Fruit fly (Drosophila melanogaster): ENCODE measurements around the gene SsRbeta.

SsRbeta gene

DNA sequence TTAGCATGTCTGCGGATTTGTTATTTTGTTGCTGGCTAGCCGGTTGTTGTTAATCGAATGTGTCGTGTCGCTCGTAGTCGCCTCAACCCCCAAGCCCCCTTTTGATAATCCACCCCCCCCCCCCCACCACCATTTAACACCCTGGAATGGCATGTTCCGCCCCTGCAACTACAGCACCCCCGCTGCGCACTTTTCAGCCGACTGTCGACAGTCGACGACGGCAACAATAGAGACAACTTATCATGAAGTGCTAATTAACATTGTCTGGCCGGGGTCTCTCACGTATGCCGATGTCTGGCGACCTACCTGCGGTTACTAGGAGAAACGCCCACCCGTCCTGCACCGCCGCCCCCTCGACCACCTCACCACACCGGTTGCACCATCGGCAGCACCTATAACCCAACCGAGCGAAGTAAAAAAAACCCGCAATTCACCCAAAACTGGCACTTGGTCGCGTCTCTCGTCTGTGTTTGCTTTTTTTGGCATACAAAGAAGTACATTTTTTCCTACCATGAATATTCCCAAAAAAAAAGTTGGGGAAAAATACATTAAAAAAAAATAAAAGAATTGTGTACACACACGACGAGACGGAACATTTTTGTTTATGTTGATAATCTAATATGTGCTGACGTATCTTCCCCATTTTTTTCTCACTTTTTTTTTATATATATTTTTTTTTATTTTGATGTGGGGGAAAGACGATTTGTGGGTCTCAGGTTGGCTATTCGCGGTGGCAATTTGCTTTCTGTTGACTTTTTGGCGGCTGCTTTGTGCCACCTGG, 37.0 kb downstream of the SsRbeta start:
- TF ChIP-seq Dll (optimal IDR thresholded peaks at IDR 0.05), result no peak
- no peak for TF ChIP-seq usp (GFP tag; optimal IDR thresholded peaks at IDR 0.05)
- TF ChIP-seq psq (optimal IDR thresholded peaks at IDR 0.05), result no peak
- TF ChIP-seq CG8478 (optimal IDR thresholded peaks at IDR 0.05), result no peak
- no peak for TF ChIP-seq pan (optimal IDR thresholded peaks at IDR 0.05)
- TF ChIP-seq EcR (GFP tag; optimal IDR thresholded peaks at IDR 0.05), result no peak

DNA sequence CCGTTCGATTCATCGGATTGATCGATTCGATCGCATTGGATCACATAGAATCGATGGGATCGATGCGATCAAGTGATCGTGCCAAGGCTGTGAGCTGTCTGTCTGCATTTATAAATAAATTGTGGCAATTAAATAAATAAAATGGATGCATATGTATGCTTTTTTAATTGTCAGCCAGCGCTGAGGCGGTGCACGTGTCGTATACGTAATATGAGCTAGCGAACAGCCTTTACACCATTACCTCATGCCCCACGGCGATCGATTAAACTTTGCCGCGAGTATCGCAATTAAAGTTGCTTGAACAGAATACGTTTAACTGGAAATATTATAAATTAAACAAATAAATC, 37.6 kb downstream of the SsRbeta start:
- TF ChIP-seq EcR (GFP tag; optimal IDR thresholded peaks at IDR 0.05), result no peak
- no peak for TF ChIP-seq CG8478 (optimal IDR thresholded peaks at IDR 0.05)
- no peak for TF ChIP-seq Dll (optimal IDR thresholded peaks at IDR 0.05)
- no peak for TF ChIP-seq usp (GFP tag; optimal IDR thresholded peaks at IDR 0.05)
- no peak for TF ChIP-seq psq (optimal IDR thresholded peaks at IDR 0.05)
- no peak for TF ChIP-seq pan (optimal IDR thresholded peaks at IDR 0.05)

- TF ChIP-seq Dll (optimal IDR thresholded peaks at IDR 0.05), result no peak
Observed at dm6 chr3L:16167723-16168386, 38.4 kb downstream of the SsRbeta start.

DNA sequence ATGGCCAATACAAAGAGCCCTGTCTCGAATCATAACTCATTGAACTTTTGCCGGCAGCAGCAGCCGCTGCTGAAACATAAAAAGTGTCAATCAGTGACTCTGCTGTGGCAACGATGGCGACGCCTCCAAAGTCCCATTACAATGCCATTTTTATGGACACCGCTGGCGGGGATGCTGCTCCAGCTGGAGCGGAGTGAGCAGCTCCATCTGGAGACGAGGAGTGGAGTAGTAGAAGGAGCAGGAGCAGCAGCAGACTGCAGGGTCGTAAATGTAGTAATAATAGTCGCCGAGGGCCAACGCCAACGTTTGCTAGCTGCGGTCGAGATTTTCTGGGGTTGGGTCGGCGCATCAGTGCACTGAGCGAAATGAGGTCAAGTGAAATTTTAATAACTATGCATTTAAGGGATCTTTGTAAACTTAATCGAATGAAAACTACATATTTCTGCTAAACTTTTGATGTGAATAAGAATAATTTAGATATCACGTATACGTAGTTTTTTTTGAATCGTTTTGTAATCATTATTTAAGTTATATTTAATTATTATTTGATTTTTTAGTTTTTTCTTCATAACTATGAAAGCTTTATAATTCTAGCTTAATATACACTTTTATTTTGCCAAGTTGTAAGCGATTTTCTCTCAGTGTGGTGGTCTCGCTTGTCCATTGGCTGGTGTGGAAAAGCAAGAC, 39.2 kb downstream of the SsRbeta start:
- TF ChIP-seq EcR (GFP tag; optimal IDR thresholded peaks at IDR 0.05), result no peak
- TF ChIP-seq psq (optimal IDR thresholded peaks at IDR 0.05), result no peak
- TF ChIP-seq CG8478 (optimal IDR thresholded peaks at IDR 0.05), result no peak

dm6 chr3L:16170006-16170405, 40.6 kb downstream of the SsRbeta start, which contains the start of gene CG33796:
TSS of gene CG33796 (minus strand) at chr3L:16170106.
- no peak for TF ChIP-seq Dll (optimal IDR thresholded peaks at IDR 0.05)
- TF ChIP-seq CG8478 (optimal IDR thresholded peaks at IDR 0.05), result no peak
- TF ChIP-seq usp (GFP tag; optimal IDR thresholded peaks at IDR 0.05), result no peak
- TF ChIP-seq psq (optimal IDR thresholded peaks at IDR 0.05), result no peak
- TF ChIP-seq pan (optimal IDR thresholded peaks at IDR 0.05), result no peak
- TF ChIP-seq EcR (GFP tag; optimal IDR thresholded peaks at IDR 0.05), result no peak

DNA sequence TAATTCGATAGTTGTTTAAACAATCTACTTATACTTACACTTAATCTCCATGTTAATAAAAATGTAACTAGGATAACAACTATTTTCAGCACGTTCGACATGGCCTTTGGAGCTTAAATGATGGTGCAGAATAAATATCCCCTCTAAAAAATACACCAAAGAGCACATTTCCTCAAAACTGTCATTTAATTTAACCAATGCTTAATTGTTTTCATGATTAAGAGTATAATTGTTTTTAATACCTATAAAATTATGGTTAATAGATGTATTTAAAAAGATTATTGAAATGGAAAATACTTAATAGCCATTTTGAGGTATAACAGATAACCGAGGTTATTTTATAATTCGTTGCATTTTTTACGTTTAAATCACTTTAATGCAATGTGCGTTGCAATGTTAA, 41.9 kb downstream of the SsRbeta start, which contains the start of gene CG33795:
CG33795 (minus strand) TSS at position 101 of the 400 bp plus-strand sequence.
- TF ChIP-seq psq (optimal IDR thresholded peaks at IDR 0.05) (no peak), EcR (GFP tag; optimal IDR thresholded peaks at IDR 0.05) (no peak), Dll (optimal IDR thresholded peaks at IDR 0.05) (no peak), usp (GFP tag; optimal IDR thresholded peaks at IDR 0.05) (no peak), pan (optimal IDR thresholded peaks at IDR 0.05) (no peak), CG8478 (optimal IDR thresholded peaks at IDR 0.05) (no peak)

DNA sequence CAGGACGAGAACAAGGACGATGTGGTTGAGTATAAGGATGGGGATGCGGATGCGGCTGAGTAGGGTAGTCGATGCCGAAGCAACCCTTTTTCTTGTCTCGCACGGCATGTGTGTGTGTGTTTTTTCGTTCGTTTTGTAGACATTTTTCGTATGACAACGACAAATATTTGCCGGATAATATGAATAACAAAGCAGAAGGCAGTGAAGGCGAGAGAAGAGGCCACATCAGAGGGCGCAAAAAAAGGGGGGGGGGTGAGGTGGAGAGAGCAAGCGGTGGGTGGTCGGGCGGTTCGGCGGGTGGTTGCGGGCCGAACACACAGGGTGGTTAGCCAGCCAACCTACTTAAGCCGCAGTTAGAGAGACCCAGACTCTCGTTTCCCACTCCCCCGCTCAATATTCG, 43.0 kb downstream of the SsRbeta start:
- no peak for TF ChIP-seq EcR (GFP tag; optimal IDR thresholded peaks at IDR 0.05)
- no peak for TF ChIP-seq CG8478 (optimal IDR thresholded peaks at IDR 0.05)
- no peak for TF ChIP-seq Dll (optimal IDR thresholded peaks at IDR 0.05)
- TF ChIP-seq usp (GFP tag; optimal IDR thresholded peaks at IDR 0.05), result no peak
- TF ChIP-seq pan (optimal IDR thresholded peaks at IDR 0.05), result no peak
- TF ChIP-seq psq (optimal IDR thresholded peaks at IDR 0.05), result no peak

dm6 chr3L:16172809-16173276, 43.4 kb downstream of the SsRbeta start:
- TF ChIP-seq Dll (optimal IDR thresholded peaks at IDR 0.05) (no peak), EcR (GFP tag; optimal IDR thresholded peaks at IDR 0.05) (no peak), CG8478 (optimal IDR thresholded peaks at IDR 0.05) (no peak)

DNA sequence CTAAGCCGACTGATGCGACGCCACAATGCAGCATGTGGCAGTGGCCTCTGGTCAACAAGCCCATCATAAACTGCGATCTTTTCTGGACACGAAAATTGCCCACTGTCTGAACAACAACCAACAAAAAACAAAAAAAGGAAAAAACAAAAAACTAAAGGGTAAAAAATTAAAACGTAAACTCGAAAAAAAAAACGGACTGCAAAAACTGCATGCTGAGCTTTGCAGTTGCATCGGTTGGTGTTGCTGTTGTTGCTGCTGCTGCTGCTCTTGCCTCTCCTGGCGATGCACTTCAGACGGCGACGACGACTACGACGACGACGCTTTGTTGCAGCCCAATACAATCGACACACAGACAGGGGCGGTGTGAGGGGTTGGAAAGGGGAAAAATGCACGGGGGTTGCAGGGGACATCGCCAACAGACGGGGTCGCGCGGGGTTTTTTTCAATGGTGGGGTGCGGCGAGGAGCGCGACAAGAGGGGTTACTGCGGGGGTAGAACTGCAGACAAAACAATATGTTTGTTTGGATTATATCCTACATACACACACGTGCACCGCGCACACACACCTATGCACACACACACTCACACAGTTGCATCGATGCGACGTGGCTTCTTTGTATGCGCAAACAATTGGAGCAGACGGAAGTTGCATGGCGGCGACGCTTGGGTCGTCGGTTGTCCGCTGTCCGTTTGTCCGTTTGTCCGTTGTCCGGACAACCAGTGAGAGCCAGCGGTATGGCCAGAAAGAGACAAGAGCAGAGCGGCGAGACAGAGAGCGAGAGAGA, 44.6 kb downstream of the SsRbeta start:
- no peak for TF ChIP-seq usp (GFP tag; optimal IDR thresholded peaks at IDR 0.05)
- TF ChIP-seq Dll (optimal IDR thresholded peaks at IDR 0.05), result peak; percentile 20
- no peak for TF ChIP-seq CG8478 (optimal IDR thresholded peaks at IDR 0.05)
- TF ChIP-seq pan (optimal IDR thresholded peaks at IDR 0.05), result no peak
- TF ChIP-seq psq (optimal IDR thresholded peaks at IDR 0.05), result no peak
- no peak for TF ChIP-seq EcR (GFP tag; optimal IDR thresholded peaks at IDR 0.05)

DNA sequence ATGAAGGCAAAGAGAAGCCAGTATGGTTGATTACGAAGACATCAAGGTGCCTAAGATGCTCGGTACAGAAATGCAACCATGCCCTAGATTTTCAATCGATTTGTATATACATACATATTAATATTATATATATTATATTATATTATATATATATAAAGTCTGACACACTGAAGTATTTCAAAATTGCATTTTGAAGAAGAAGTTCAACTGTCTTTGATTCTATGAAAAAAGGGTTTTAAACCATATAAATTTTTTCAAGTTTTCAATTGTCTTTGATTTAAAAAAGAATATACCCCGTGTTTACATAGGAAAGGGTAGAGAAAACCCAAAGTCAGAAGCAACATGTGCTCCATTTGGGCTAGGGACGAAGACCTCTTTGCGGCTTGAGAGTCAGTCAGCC, 45.4 kb downstream of the SsRbeta start:
- TF ChIP-seq Dll (optimal IDR thresholded peaks at IDR 0.05) (no peak), CG8478 (optimal IDR thresholded peaks at IDR 0.05) (no peak), EcR (GFP tag; optimal IDR thresholded peaks at IDR 0.05) (no peak), pan (optimal IDR thresholded peaks at IDR 0.05) (no peak)

- no peak for TF ChIP-seq pan (optimal IDR thresholded peaks at IDR 0.05)
- no peak for TF ChIP-seq psq (optimal IDR thresholded peaks at IDR 0.05)
- no peak for TF ChIP-seq Dll (optimal IDR thresholded peaks at IDR 0.05)
- TF ChIP-seq EcR (GFP tag; optimal IDR thresholded peaks at IDR 0.05), result no peak
Observed at dm6 chr3L:16175628-16176263, 46.3 kb downstream of the SsRbeta start.

Measured in whole organism.